Worm (Caenorhabditis elegans): ENCODE measurements around the gene ufl-1.

- TF ChIP-seq nhr-76 (tag; optimal IDR thresholded peaks at IDR 0.05), result no peak
- TF ChIP-seq nhr-12 (tag; optimal IDR thresholded peaks at IDR 0.05), result no peak
- TF ChIP-seq nhr-28 (tag; optimal IDR thresholded peaks at IDR 0.05), result no peak
- no peak for TF ChIP-seq snpc-4 (tag; optimal IDR thresholded peaks at IDR 0.05)
- TF ChIP-seq mep-1 (tag; optimal IDR thresholded peaks at IDR 0.05), result no peak
- no peak for TF ChIP-seq ceh-43 (GFP tag; optimal IDR thresholded peaks at IDR 0.05)
- TF ChIP-seq ztf-11 (tag; optimal IDR thresholded peaks at IDR 0.05), result no peak
- TF ChIP-seq blmp-1 (tag; optimal IDR thresholded peaks at IDR 0.05), result no peak
- TF ChIP-seq elt-1 (tag; optimal IDR thresholded peaks at IDR 0.05; ENCODE audit: borderline replicate concordance, insufficient read depth), result no peak
- no peak for TF ChIP-seq zip-8 (tag; optimal IDR thresholded peaks at IDR 0.05)
- no peak for TF ChIP-seq lin-32 (GFP tag; optimal IDR thresholded peaks at IDR 0.05)
Measured at ce11 chrIV:7051515-7051914, 14.9 kb upstream of the ufl-1 start.

Data from whole organism, mixed stage, embryonic.